Fruit fly (Drosophila melanogaster) whole organism, embryonic: ENCODE results near the gene CG31233.
A peak's percentile ranks its signal among the peaks of the same experiment; 100 is the strongest.

Experiments used
- CG10979 ChIP-seq: fragments of 200-800 bp; sonication (Bioruptor generic); optimal IDR thresholded peaks from 2 replicates; lab custom pipeline; 2018; ENCODE audit warnings: missing biosample characterization, mild to moderate bottlenecking, missing genetic modification characterization, moderate library complexity
- CG11456 ChIP-seq: fragments of 200-800 bp; sonication (Bioruptor generic); IDR thresholded peaks from 3 replicates; pipeline ENCODE4 v1.3.6; 2022; ENCODE audit warnings: missing biosample characterization, missing genetic modification characterization
- CG11504 ChIP-seq: fragments of 200-800 bp; sonication (Bioruptor generic); optimal IDR thresholded peaks from 3 replicates; lab custom pipeline; 2019; ENCODE audit warnings: missing biosample characterization, mild to moderate bottlenecking, missing genetic modification characterization, moderate library complexity
- CG13894 ChIP-seq: fragments of 200-800 bp; sonication (Bioruptor generic); optimal IDR thresholded peaks from 3 replicates; lab custom pipeline; 2018; ENCODE audit warnings: missing biosample characterization, mild to moderate bottlenecking, missing genetic modification characterization, moderate library complexity
- CG1647 ChIP-seq: fragments of 200-800 bp; sonication (Bioruptor generic); optimal IDR thresholded peaks from 3 replicates; lab custom pipeline; 2016; ENCODE audit warnings: missing biosample characterization, missing genetic modification characterization
- CG17328 ChIP-seq: fragments of 200-800 bp; sonication (Bioruptor generic); IDR thresholded peaks from 2 replicates; pipeline ENCODE4 v1.3.6; 2022; ENCODE audit warnings: missing biosample characterization, missing genetic modification characterization
- CG18011 ChIP-seq: fragments of 200-800 bp; sonication (Bioruptor generic); optimal IDR thresholded peaks from 2 replicates; lab custom pipeline; 2017; ENCODE audit warnings: missing biosample characterization, missing genetic modification characterization, mild to moderate bottlenecking, moderate library complexity, missing genotype
- CG2116 ChIP-seq: fragments of 200-800 bp; sonication (Bioruptor generic); optimal IDR thresholded peaks from 3 replicates; lab custom pipeline; 2018; ENCODE audit warnings: missing biosample characterization, mild to moderate bottlenecking, missing genetic modification characterization
- CG2712 ChIP-seq: fragments of 200-800 bp; optimal IDR thresholded peaks from 3 replicates; lab custom pipeline; 2019; ENCODE audit warnings: missing biosample characterization, mild to moderate bottlenecking, missing genetic modification characterization, moderate library complexity
- CG32772 ChIP-seq: fragments of 200-800 bp; sonication (Bioruptor generic); IDR thresholded peaks from 2 replicates; pipeline ENCODE4 v1.3.6; 2022; ENCODE audit warnings: missing biosample characterization, missing genetic modification characterization
- CG33213 ChIP-seq: fragments of 200-800 bp; sonication (Bioruptor generic); optimal IDR thresholded peaks from 3 replicates; lab custom pipeline; 2016; ENCODE audit warnings: missing biosample characterization, missing genetic modification characterization
- CG3838 ChIP-seq: fragments of 200-800 bp; sonication (Bioruptor generic); optimal IDR thresholded peaks from 3 replicates; lab custom pipeline; 2016; ENCODE audit warnings: missing biosample characterization, missing genetic modification characterization
- CG6854 ChIP-seq: fragments of 200-800 bp; sonication (Bioruptor generic); optimal IDR thresholded peaks from 3 replicates; lab custom pipeline; 2017; ENCODE audit warnings: missing biosample characterization, mild to moderate bottlenecking, missing genetic modification characterization
- CG7839 ChIP-seq: fragments of 200-800 bp; sonication (Bioruptor generic); optimal IDR thresholded peaks from 3 replicates; lab custom pipeline; 2018; ENCODE audit warnings: missing biosample characterization, mild to moderate bottlenecking, missing genetic modification characterization, moderate library complexity
- CG8281 ChIP-seq: fragments of 200-800 bp; sonication (Bioruptor generic); optimal IDR thresholded peaks from 2 replicates; lab custom pipeline; 2018; ENCODE audit warnings: missing biosample characterization, mild to moderate bottlenecking, missing genetic modification characterization, moderate library complexity
- Dad ChIP-seq: fragments of 200-800 bp; sonication (Bioruptor generic); optimal IDR thresholded peaks from 3 replicates; lab custom pipeline; 2016; ENCODE audit warnings: missing biosample characterization, missing genetic modification characterization
- Deaf1 ChIP-seq: fragments of 200-800 bp; optimal IDR thresholded peaks from 3 replicates; lab custom pipeline; 2019; ENCODE audit warnings: missing biosample characterization, mild to moderate bottlenecking, missing genetic modification characterization, moderate library complexity
- Drgx ChIP-seq: fragments of 200-800 bp; sonication (Bioruptor generic); IDR thresholded peaks from 2 replicates; pipeline ENCODE4 v1.3.6; 2022; ENCODE audit warnings: missing biosample characterization, missing genetic modification characterization
- HLH3B ChIP-seq: fragments of 200-800 bp; sonication (Bioruptor generic); IDR thresholded peaks from 2 replicates; pipeline ENCODE4 v1.3.6; 2022; ENCODE audit warnings: missing biosample characterization, missing genetic modification characterization
- HLH4C ChIP-seq: fragments of 200-800 bp; sonication (Bioruptor generic); IDR thresholded peaks from 3 replicates; pipeline ENCODE4 v1.3.6; 2022; ENCODE audit warnings: missing biosample characterization, missing genetic modification characterization; ENCODE audit not compliant: partially characterized antibody
- Hand ChIP-seq: fragments of 200-800 bp; sonication (Bioruptor generic); optimal IDR thresholded peaks from 2 replicates; lab custom pipeline; 2017; ENCODE audit warnings: mild to moderate bottlenecking, missing biosample characterization, missing genetic modification reagents, missing genetic modification characterization
- Kr ChIP-seq: fragments of 200-800 bp; sonication (Bioruptor generic); optimal IDR thresholded peaks from 2 replicates; lab custom pipeline; 2017; ENCODE audit warnings: missing biosample characterization, mild to moderate bottlenecking, missing genetic modification characterization
- Mrtf ChIP-seq: fragments of 200-800 bp; sonication (Bioruptor generic); IDR thresholded peaks from 3 replicates; pipeline ENCODE4 v1.3.6; 2022; ENCODE audit warnings: missing biosample characterization, missing genetic modification characterization
- Oaz ChIP-seq: fragments of 200-800 bp; sonication (Bioruptor generic); IDR thresholded peaks from 2 replicates; pipeline ENCODE4 v1.3.6; 2022; ENCODE audit warnings: missing biosample characterization, missing genetic modification characterization
- Optix ChIP-seq: fragments of 200-800 bp; sonication (Bioruptor generic); IDR thresholded peaks from 3 replicates; pipeline ENCODE4 v1.3.6; 2022; ENCODE audit warnings: missing biosample characterization, missing genetic modification characterization
- Ptx1 ChIP-seq: fragments of 200-800 bp; sonication (Bioruptor generic); IDR thresholded peaks from 2 replicates; pipeline ENCODE4 v1.3.6; 2022; ENCODE audit warnings: missing biosample characterization, missing genetic modification characterization
- Sox102F ChIP-seq: fragments of 200-800 bp; sonication (Bioruptor generic); optimal IDR thresholded peaks from 2 replicates; lab custom pipeline; 2018; ENCODE audit warnings: missing biosample characterization, mild to moderate bottlenecking, missing genetic modification characterization, moderate library complexity
- Xrp1 ChIP-seq: fragments of 200-800 bp; sonication (Bioruptor generic); IDR thresholded peaks from 2 replicates; pipeline ENCODE4 v1.3.6; 2022; ENCODE audit warnings: missing biosample characterization, missing genetic modification characterization
- aop ChIP-seq: fragments of 200-800 bp; sonication (Bioruptor generic); IDR thresholded peaks from 2 replicates; pipeline ENCODE4 v1.3.6; 2022; ENCODE audit warnings: missing biosample characterization, missing genetic modification characterization
- caup ChIP-seq: fragments of 200-800 bp; sonication (Bioruptor generic); optimal IDR thresholded peaks from 3 replicates; lab custom pipeline; 2017; ENCODE audit warnings: missing biosample characterization, mild to moderate bottlenecking, missing genetic modification characterization, moderate library complexity; ENCODE audit not compliant: severe bottlenecking
- chinmo ChIP-seq: fragments of 200-800 bp; sonication (Bioruptor generic); IDR thresholded peaks from 4 replicates; pipeline ENCODE4 v1.3.6; 2022; ENCODE audit warnings: missing biosample characterization, missing genetic modification characterization; ENCODE audit not compliant: partially characterized antibody
- ci ChIP-seq: fragments of 200-800 bp; sonication (Bioruptor generic); IDR thresholded peaks from 3 replicates; pipeline ENCODE4 v1.3.6; 2022; ENCODE audit warnings: missing biosample characterization, missing genetic modification characterization
- danr ChIP-seq: fragments of 200-800 bp; sonication (Bioruptor generic); IDR thresholded peaks from 2 replicates; pipeline ENCODE4 v1.3.6; 2022; ENCODE audit warnings: missing biosample characterization, missing genetic modification characterization
- dmrt99B ChIP-seq: fragments of 200-800 bp; sonication (Bioruptor generic); optimal IDR thresholded peaks from 2 replicates; lab custom pipeline; 2018; ENCODE audit warnings: missing biosample characterization, mild to moderate bottlenecking, missing genetic modification characterization, moderate library complexity
- exex ChIP-seq: fragments of 200-800 bp; sonication (Bioruptor generic); optimal IDR thresholded peaks from 4 replicates; lab custom pipeline; 2018; ENCODE audit warnings: missing biosample characterization, mild to moderate bottlenecking, missing genetic modification characterization, moderate library complexity
- fd3F ChIP-seq: fragments of 200-800 bp; sonication (Bioruptor generic); optimal IDR thresholded peaks from 2 replicates; lab custom pipeline; 2018; ENCODE audit warnings: missing biosample characterization, mild to moderate bottlenecking, missing genetic modification characterization, moderate library complexity
- gce ChIP-seq: fragments of 200-800 bp; sonication (Bioruptor generic); IDR thresholded peaks from 3 replicates; pipeline ENCODE4 v1.3.6; 2022; ENCODE audit warnings: missing biosample characterization, missing genetic modification characterization
- gem ChIP-seq: fragments of 200-800 bp; sonication (Bioruptor generic); optimal IDR thresholded peaks from 2 replicates; lab custom pipeline; 2019; ENCODE audit warnings: missing biosample characterization, mild to moderate bottlenecking, missing genetic modification characterization, moderate library complexity
- hkb ChIP-seq, 2 experiments: fragments of 200-800 bp in 1 of 2; fragments of >200 bp in 1 of 2; sonication (Bioruptor generic) in 1 of 2; IDR thresholded peaks in 1 of 2; optimal IDR thresholded peaks in 1 of 2; 2 replicates each; pipeline versions ENCODE4 v1.3.6 to Lab custom; 2017 to 2022; ENCODE audit warnings: missing biosample characterization in 1 of 2, missing genetic modification characterization in 1 of 2
- nmo ChIP-seq: fragments of 200-800 bp; sonication (Bioruptor generic); optimal IDR thresholded peaks from 2 replicates; lab custom pipeline; 2018; ENCODE audit warnings: missing biosample characterization, mild to moderate bottlenecking, missing genetic modification characterization, moderate library complexity
- phol ChIP-seq: fragments of 200-800 bp; sonication (Bioruptor generic); optimal IDR thresholded peaks from 3 replicates; lab custom pipeline; 2018; ENCODE audit warnings: missing biosample characterization, mild to moderate bottlenecking, missing genetic modification characterization, moderate library complexity
- pros ChIP-seq: fragments of 200-800 bp; sonication (Bioruptor generic); optimal IDR thresholded peaks from 3 replicates; lab custom pipeline; 2019; ENCODE audit warnings: missing biosample characterization, mild to moderate bottlenecking, missing genetic modification characterization, moderate library complexity
- row ChIP-seq: fragments of 200-800 bp; sonication (Bioruptor generic); IDR thresholded peaks from 3 replicates; pipeline ENCODE4 v1.3.6; 2022; ENCODE audit warnings: missing biosample characterization, missing genetic modification characterization
- sens ChIP-seq: fragments of 200-800 bp; sonication (Bioruptor generic); peaks from one replicate; lab custom pipeline; 2016; ENCODE audit warnings: missing biosample characterization, missing genetic modification characterization
- seq ChIP-seq: fragments of 200-800 bp; sonication (Bioruptor generic); IDR thresholded peaks from 2 replicates; pipeline ENCODE4 v1.3.6; 2022; ENCODE audit warnings: missing biosample characterization, missing genetic modification characterization
- stwl ChIP-seq: fragments of 200-800 bp; sonication (Bioruptor generic); optimal IDR thresholded peaks from 3 replicates; lab custom pipeline; 2018; ENCODE audit warnings: missing biosample characterization, mild to moderate bottlenecking, missing genetic modification characterization, moderate library complexity
- tgo ChIP-seq: fragments of 200-800 bp; sonication (Bioruptor generic); IDR thresholded peaks from 3 replicates; pipeline ENCODE4 v1.3.6; 2022; ENCODE audit warnings: missing biosample characterization, missing genetic modification characterization
- wor ChIP-seq: fragments of 200-800 bp; sonication (Bioruptor generic); IDR thresholded peaks from 2 replicates; pipeline ENCODE4 v1.3.6; 2022; ENCODE audit warnings: missing biosample characterization, missing genetic modification characterization

Gene CG31233

DNA sequence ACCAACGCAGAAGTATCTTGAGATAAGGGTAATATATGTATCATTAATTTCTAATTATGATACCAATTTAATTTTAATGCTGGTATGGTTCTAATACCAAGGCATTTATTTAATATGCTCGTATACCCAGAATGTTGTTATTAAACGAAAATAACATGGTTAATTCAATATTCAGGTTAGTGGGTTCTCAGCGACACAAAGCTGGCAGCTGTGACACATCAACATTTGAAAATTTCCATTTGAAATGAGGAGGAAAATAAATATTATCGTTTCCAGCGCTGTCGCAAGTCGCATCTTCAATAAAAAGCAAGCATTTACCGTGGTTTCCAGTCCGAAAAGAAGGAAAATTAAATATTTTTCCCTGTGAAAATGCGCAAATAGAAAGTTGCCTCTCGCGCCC is 18.7 kb upstream of the CG31233 start:
- TF ChIP-seq stwl (tag; lab: Kevin White, UChicago) (peak; percentile 38), tgo (GFP tag; lab: Robert Waterston, UW) (no peak), CG18011 (peak; percentile 94)

- no peak for TF ChIP-seq CG13894 (tag; lab: Kevin White, UChicago)
- TF ChIP-seq Optix (GFP tag; lab: Robert Waterston, UW): no peak
- peak; percentile 52 for TF ChIP-seq Drgx (GFP tag; lab: Robert Waterston, UW)
- TF ChIP-seq pros (GFP tag; lab: Kevin White, UChicago): no peak
- no peak for TF ChIP-seq Kr (GFP tag; lab: Kevin White, UChicago)
- TF ChIP-seq hkb (optimal IDR thresholded peaks at IDR 0.05; lab: Kevin White, UChicago): no peak
- peak; percentile 33; the same call in 1 of the 2 replicates for TF ChIP-seq hkb (GFP tag; IDR thresholded peaks at IDR 0.05; lab: Robert Waterston, UW)
- no peak for TF ChIP-seq CG1647 (GFP tag; lab: Kevin White, UChicago)
- TF ChIP-seq Deaf1 (tag; lab: Kevin White, UChicago): no peak
- no peak for TF ChIP-seq Mrtf (GFP tag; lab: Robert Waterston, UW)
- TF ChIP-seq caup: no peak
- TF ChIP-seq HLH3B: 0 out of 2 replicates have a peak, but pooled peaks have one; percentile 3
- TF ChIP-seq CG6854 (GFP tag; lab: Kevin White, UChicago): no peak
- TF ChIP-seq gem: peak; percentile 20
- no peak for TF ChIP-seq CG8281 (tag; lab: Kevin White, UChicago)
- no peak for TF ChIP-seq Oaz
- TF ChIP-seq seq (GFP tag; lab: Robert Waterston, UW): no peak
- TF ChIP-seq Sox102F (GFP tag; lab: Kevin White, UChicago): peak; percentile 27
- TF ChIP-seq CG17328 (GFP tag; lab: Robert Waterston, UW): 0 out of 2 replicates have a peak, but pooled peaks have one; percentile 16
- peak; percentile 16 for TF ChIP-seq dmrt99B
- no peak for TF ChIP-seq CG3838 (GFP tag; lab: Kevin White, UChicago)
- TF ChIP-seq exex (tag; lab: Kevin White, UChicago): no peak
- TF ChIP-seq nmo (GFP tag; lab: Kevin White, UChicago): peak; percentile 5
- peak; percentile 25 for TF ChIP-seq sens (GFP tag; lab: Kevin White, UChicago)
- no peak for TF ChIP-seq CG2712
- TF ChIP-seq danr (GFP tag; lab: Robert Waterston, UW): no peak
- no peak for TF ChIP-seq CG33213
- TF ChIP-seq CG10979 (tag; lab: Kevin White, UChicago): peak; percentile 2
- TF ChIP-seq CG2116: no peak
- TF ChIP-seq fd3F (GFP tag; lab: Kevin White, UChicago): no peak
- 0 out of 2 replicates have a peak, but pooled peaks have one; percentile 5 for TF ChIP-seq CG32772 (GFP tag; lab: Robert Waterston, UW)
- peak; percentile 37 for TF ChIP-seq CG11504 (tag; lab: Kevin White, UChicago)
- peak; percentile 17 for TF ChIP-seq phol (tag; lab: Kevin White, UChicago)
- peak; percentile 43; the same call in 1 of the 2 replicates for TF ChIP-seq Xrp1
- TF ChIP-seq gce (GFP tag; lab: Robert Waterston, UW): no peak
- TF ChIP-seq ci: no peak
- no peak for TF ChIP-seq Hand (GFP tag; lab: Kevin White, UChicago)
- TF ChIP-seq Ptx1: peak; percentile 38; the same call in 1 of the 2 replicates
- TF ChIP-seq Dad (GFP tag; lab: Kevin White, UChicago): no peak
- 0 out of 3 replicates have a peak, but pooled peaks have one; percentile 28 for TF ChIP-seq row (GFP tag; lab: Robert Waterston, UW)
- 0 out of 2 replicates have a peak, but pooled peaks have one; percentile 15 for TF ChIP-seq wor (GFP tag; lab: Robert Waterston, UW)
- TF ChIP-seq CG7839: peak; percentile 5
- no peak for TF ChIP-seq aop (GFP tag; lab: Robert Waterston, UW)
- no peak for TF ChIP-seq CG11456
- no peak for TF ChIP-seq HLH4C
- no peak for TF ChIP-seq chinmo (GFP tag; lab: Robert Waterston, UW)
These were observed 18.0 kb upstream of the CG31233 start for dm6 chr3R:21731682-21732081.
